Fruit fly (Drosophila melanogaster) whole organism, embryonic: ENCODE data around the gene CG32170.

Source experiments
- CG11723 ChIP-seq: fragments of 200-800 bp; sonication (Bioruptor generic); optimal IDR thresholded peaks from 2 replicates; lab custom pipeline; 2017; ENCODE audit warnings: missing biosample characterization, mild to moderate bottlenecking, missing genetic modification characterization
- CG2129 ChIP-seq: fragments of 200-800 bp; sonication (Bioruptor generic); IDR thresholded peaks from 2 replicates; pipeline ENCODE4 v1.3.6; 2022; ENCODE audit warnings: missing biosample characterization, missing genetic modification characterization; ENCODE audit not compliant: partially characterized antibody
- CG8478 ChIP-seq: fragments of >200 bp; optimal IDR thresholded peaks from 2 replicates; lab custom pipeline; 2018
- CG8924 ChIP-seq: fragments of 200-800 bp; optimal IDR thresholded peaks from 3 replicates; lab custom pipeline; 2019; ENCODE audit warnings: missing biosample characterization, mild to moderate bottlenecking, missing genetic modification characterization, moderate library complexity
- Dad ChIP-seq: fragments of 200-800 bp; sonication (Bioruptor generic); optimal IDR thresholded peaks from 3 replicates; lab custom pipeline; 2016; ENCODE audit warnings: missing biosample characterization, missing genetic modification characterization
- cad ChIP-seq: fragments of >200 bp; optimal IDR thresholded peaks from 2 replicates; lab custom pipeline; 2017; ENCODE audit warnings: missing biosample characterization, missing genetic modification characterization
- dati ChIP-seq: fragments of 200-800 bp; sonication (Bioruptor generic); IDR thresholded peaks from 2 replicates; pipeline ENCODE4 v1.3.6; 2022; ENCODE audit warnings: missing biosample characterization, missing genetic modification characterization
- gcm2 ChIP-seq: fragments of 200-800 bp; sonication (Bioruptor generic); optimal IDR thresholded peaks from 2 replicates; lab custom pipeline; 2016; ENCODE audit warnings: missing biosample characterization, missing genetic modification characterization
- nom ChIP-seq: fragments of 200-800 bp; sonication (Bioruptor generic); optimal IDR thresholded peaks from 2 replicates; lab custom pipeline; 2017; ENCODE audit warnings: missing biosample characterization, missing genetic modification characterization, mild to moderate bottlenecking, moderate library complexity, missing genetic modification reagents
- odd ChIP-seq: fragments of 200-800 bp; sonication (Bioruptor generic); optimal IDR thresholded peaks from 2 replicates; lab custom pipeline; 2017; ENCODE audit warnings: missing biosample characterization, mild to moderate bottlenecking, missing genetic modification characterization
- sens ChIP-seq: fragments of 200-800 bp; sonication (Bioruptor generic); peaks from one replicate; lab custom pipeline; 2016; ENCODE audit warnings: missing biosample characterization, missing genetic modification characterization
- zen2 ChIP-seq: fragments of 200-800 bp; sonication (Bioruptor generic); IDR thresholded peaks from 3 replicates; pipeline ENCODE4 v1.3.6; 2022; ENCODE audit warnings: missing biosample characterization, missing genetic modification characterization; ENCODE audit not compliant: partially characterized antibody
- zfh2 ChIP-seq: fragments of 200-800 bp; sonication (Bioruptor generic); optimal IDR thresholded peaks from 2 replicates; lab custom pipeline; 2016; ENCODE audit warnings: missing biosample characterization, missing genetic modification characterization

The CG32170 gene

DNA sequence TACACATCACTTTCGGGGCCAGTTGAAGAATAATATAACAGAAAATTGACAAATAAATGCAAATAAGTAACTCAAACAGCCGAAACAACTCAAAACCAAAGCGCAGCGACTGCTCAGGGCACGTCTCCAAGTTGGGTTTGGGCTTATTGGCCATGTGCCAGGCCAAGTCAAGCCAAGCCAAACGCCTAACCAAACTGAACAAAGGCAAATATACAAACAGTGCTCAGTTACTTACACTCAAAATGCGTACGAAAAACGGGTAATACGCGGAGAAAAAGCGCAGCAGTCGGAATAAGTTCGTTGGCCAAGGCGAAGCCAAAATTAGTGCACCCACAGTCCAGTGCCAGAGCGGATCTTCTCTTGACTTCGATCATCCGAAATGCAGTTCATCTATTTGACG, 45.8 kb downstream of the CG32170 start, which contains the start of gene CG13028 (continued):
- TF ChIP-seq zfh2 = no peak
- TF ChIP-seq CG8478 (lab: Kevin White, UChicago) = no peak
- no peak for TF ChIP-seq dati (GFP tag; lab: Robert Waterston, UW)
- no peak for TF ChIP-seq sens (GFP tag; lab: Kevin White, UChicago)
- TF ChIP-seq CG11723 = no peak
- TF ChIP-seq, all 482 proteins: peak for 4

DNA sequence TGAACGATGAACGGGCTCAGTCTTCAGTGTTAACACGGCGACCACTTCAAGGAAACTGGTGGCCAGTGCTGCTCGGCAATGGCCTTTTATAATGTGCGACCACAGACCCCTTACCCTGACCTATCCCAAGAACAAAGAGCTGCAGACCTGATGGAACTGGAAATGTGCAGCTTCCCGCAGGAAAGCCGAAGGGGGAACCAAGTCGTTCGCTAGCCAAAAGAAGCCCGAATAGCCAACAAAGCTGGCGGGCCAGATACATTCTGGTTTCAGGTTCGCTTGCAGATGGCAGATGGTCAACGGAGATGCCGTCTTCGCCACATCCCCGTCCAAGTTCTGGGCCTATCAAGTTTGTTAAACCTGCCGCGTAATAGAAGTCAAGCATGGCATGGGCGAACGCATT, 50.3 kb downstream of the CG32170 start, which contains the start of gene CG13023:
TSS of gene CG13023 (minus strand) at position 60 of the 400 bp plus-strand sequence.
- TF ChIP-seq Dad (GFP tag; lab: Kevin White, UChicago) = no peak
- TF ChIP-seq CG8924 (tag; lab: Kevin White, UChicago) = no peak
- no peak for TF ChIP-seq odd (GFP tag; lab: Kevin White, UChicago)
- TF ChIP-seq zen2 (GFP tag; lab: Robert Waterston, UW) = no peak
- peak; percentile 62 for TF ChIP-seq nom (GFP tag; lab: Kevin White, UChicago)
- TF ChIP-seq cad (GFP tag; lab: Kevin White, UChicago) = no peak
- no peak for TF ChIP-seq CG2129 (GFP tag; lab: Robert Waterston, UW)
- no peak for TF ChIP-seq gcm2 (GFP tag; lab: Kevin White, UChicago)
- TF ChIP-seq, all 482 proteins: peak for 1
